Fruit fly (Drosophila melanogaster) whole organism, pupa: ENCODE data around the gene CG14196.

Source experiments
- CG10348 ChIP-seq: fragments of 200-800 bp; sonication (Bioruptor generic); IDR thresholded peaks from 2 replicates; pipeline ENCODE4 v1.3.6; 2022; ENCODE audit warnings: missing biosample characterization, missing genetic modification characterization
- CG12605 ChIP-seq: fragments of 200-800 bp; sonication (Bioruptor generic); IDR thresholded peaks from 2 replicates; pipeline ENCODE4 v1.3.6; 2022; ENCODE audit warnings: missing biosample characterization, missing genetic modification characterization
- CG13204 ChIP-seq: fragments of 200-800 bp; sonication (Bioruptor generic); optimal IDR thresholded peaks from 2 replicates; lab custom pipeline; 2018; ENCODE audit warnings: missing biosample characterization, mild to moderate bottlenecking, missing genetic modification characterization, moderate library complexity
- CG14655 ChIP-seq: fragments of 200-800 bp; sonication (Bioruptor generic); optimal IDR thresholded peaks from 3 replicates; lab custom pipeline; 2017; ENCODE audit warnings: mild to moderate bottlenecking, missing biosample characterization, missing genetic modification reagents, missing genetic modification characterization
- CG15710 ChIP-seq: fragments of 200-800 bp; sonication (Bioruptor generic); optimal IDR thresholded peaks from 2 replicates; lab custom pipeline; 2018; ENCODE audit warnings: missing biosample characterization, mild to moderate bottlenecking, missing genetic modification characterization, moderate library complexity
- CG17806 ChIP-seq: fragments of 200-800 bp; sonication (Bioruptor generic); optimal IDR thresholded peaks from 2 replicates; lab custom pipeline; 2018; ENCODE audit warnings: missing biosample characterization, mild to moderate bottlenecking, missing genetic modification characterization, moderate library complexity
- CG32121 ChIP-seq: fragments of 200-800 bp; sonication (Bioruptor generic); IDR thresholded peaks from 2 replicates; pipeline ENCODE4 v1.3.6; 2022; ENCODE audit warnings: missing biosample characterization, missing genetic modification characterization
- CG34367 ChIP-seq: fragments of 200-800 bp; sonication (Bioruptor generic); optimal IDR thresholded peaks from 2 replicates; lab custom pipeline; 2018; ENCODE audit warnings: missing biosample characterization, mild to moderate bottlenecking, missing genetic modification characterization
- CG4496 ChIP-seq: fragments of 200-800 bp; sonication (Bioruptor generic); IDR thresholded peaks from 3 replicates; pipeline ENCODE4 v1.3.6; 2022; ENCODE audit warnings: missing biosample characterization, missing genetic modification characterization
- CG8159 ChIP-seq: fragments of 200-800 bp; sonication (Bioruptor generic); optimal IDR thresholded peaks from 3 replicates; lab custom pipeline; 2018; ENCODE audit warnings: missing biosample characterization, mild to moderate bottlenecking, missing genetic modification characterization, moderate library complexity
- CG8301 ChIP-seq: fragments of 200-800 bp; sonication (Bioruptor generic); optimal IDR thresholded peaks from 2 replicates; lab custom pipeline; 2018; ENCODE audit warnings: missing biosample characterization, mild to moderate bottlenecking, missing genetic modification characterization
- CG9948 ChIP-seq: fragments of 200-800 bp; sonication (Bioruptor generic); optimal IDR thresholded peaks from 2 replicates; lab custom pipeline; 2018; ENCODE audit warnings: missing biosample characterization, mild to moderate bottlenecking, missing genetic modification characterization, moderate library complexity
- D1 ChIP-seq: fragments of 200-800 bp; sonication (Bioruptor generic); optimal IDR thresholded peaks from 2 replicates; lab custom pipeline; 2018; ENCODE audit warnings: missing biosample characterization, mild to moderate bottlenecking, missing genetic modification characterization, moderate library complexity
- EcR ChIP-seq: fragments of 200-800 bp; sonication (Bioruptor generic); optimal IDR thresholded peaks from 3 replicates; lab custom pipeline; 2019; ENCODE audit warnings: missing biosample characterization, missing genetic modification characterization, mild to moderate bottlenecking, moderate library complexity, missing genetic modification reagents
- Ets98B ChIP-seq: fragments of 200-800 bp; sonication (Bioruptor generic); IDR thresholded peaks from 2 replicates; pipeline ENCODE4 v1.3.6; 2022; ENCODE audit warnings: missing biosample characterization, missing genetic modification characterization
- Pif1A ChIP-seq: fragments of 200-800 bp; sonication (Bioruptor generic); optimal IDR thresholded peaks from 3 replicates; lab custom pipeline; 2016; ENCODE audit warnings: missing biosample characterization, missing genetic modification characterization
- Pif1B ChIP-seq: fragments of 200-800 bp; sonication (Bioruptor generic); optimal IDR thresholded peaks from 3 replicates; lab custom pipeline; 2016; ENCODE audit warnings: missing biosample characterization, missing genetic modification characterization
- Snoo ChIP-seq: fragments of 200-800 bp; sonication (Bioruptor generic); optimal IDR thresholded peaks from 3 replicates; lab custom pipeline; 2017; ENCODE audit warnings: missing biosample characterization, mild to moderate bottlenecking, missing genetic modification characterization, inconsistent platforms
- fd96Ca ChIP-seq: fragments of 200-800 bp; sonication (Bioruptor generic); IDR thresholded peaks from 3 replicates; pipeline ENCODE4 v1.3.6; 2022; ENCODE audit warnings: missing biosample characterization, missing genetic modification characterization
- gl ChIP-seq: fragments of 200-800 bp; sonication (Bioruptor generic); optimal IDR thresholded peaks from 2 replicates; lab custom pipeline; 2018; ENCODE audit warnings: missing biosample characterization, mild to moderate bottlenecking, missing genetic modification characterization
- rn ChIP-seq: fragments of 200-800 bp; sonication (Bioruptor generic); IDR thresholded peaks from 2 replicates; pipeline ENCODE4 v1.3.6; 2022; ENCODE audit warnings: missing biosample characterization, missing genetic modification characterization

The CG14196 gene

dm6 chrX:19259802-19260695 lies 18.4 kb upstream of the CG14196 start:
- TF ChIP-seq CG17806 (tag; lab: Kevin White, UChicago) (no peak), CG13204 (no peak), CG9948 (tag; lab: Kevin White, UChicago) (no peak), CG8301 (tag; lab: Kevin White, UChicago) (no peak), CG34367 (tag; lab: Kevin White, UChicago) (no peak), Pif1A (GFP tag; lab: Kevin White, UChicago) (no peak), EcR (no peak), rn (GFP tag; lab: Robert Waterston, UW) (no peak), gl (tag; lab: Kevin White, UChicago) (no peak), Snoo (no peak), Ets98B (no peak), CG32121 (GFP tag; lab: Robert Waterston, UW) (no peak)

dm6 chrX:19250151-19250550 lies 8.5 kb upstream of the CG14196 start:
- TF ChIP-seq CG34367 (tag; lab: Kevin White, UChicago): no peak
- TF ChIP-seq fd96Ca: no peak
- TF ChIP-seq CG4496 (GFP tag; lab: Robert Waterston, UW): no peak
- TF ChIP-seq CG10348 (GFP tag; lab: Robert Waterston, UW): no peak
- no peak for TF ChIP-seq CG17806 (tag; lab: Kevin White, UChicago)
- TF ChIP-seq CG12605 (GFP tag; lab: Robert Waterston, UW): no peak
- TF ChIP-seq CG14655: no peak
- no peak for TF ChIP-seq rn (GFP tag; lab: Robert Waterston, UW)
- no peak for TF ChIP-seq Snoo
- TF ChIP-seq CG8301 (tag; lab: Kevin White, UChicago): no peak
- TF ChIP-seq Pif1B (GFP tag; lab: Kevin White, UChicago): no peak
- no peak for TF ChIP-seq EcR
- TF ChIP-seq CG8159 (tag; lab: Kevin White, UChicago): no peak
- TF ChIP-seq D1 (tag; lab: Kevin White, UChicago): no peak

- TF ChIP-seq CG4496 (GFP tag; lab: Robert Waterston, UW): no peak
- TF ChIP-seq Ets98B: no peak
- TF ChIP-seq EcR: no peak
- TF ChIP-seq CG15710 (tag; lab: Kevin White, UChicago): no peak
- no peak for TF ChIP-seq rn (GFP tag; lab: Robert Waterston, UW)
- TF ChIP-seq CG12605 (GFP tag; lab: Robert Waterston, UW): no peak
- no peak for TF ChIP-seq fd96Ca
- TF ChIP-seq CG8301 (tag; lab: Kevin White, UChicago): no peak
- no peak for TF ChIP-seq CG9948 (tag; lab: Kevin White, UChicago)
- TF ChIP-seq CG14655: no peak
- TF ChIP-seq CG13204: no peak
- TF ChIP-seq Pif1B (GFP tag; lab: Kevin White, UChicago): no peak
- TF ChIP-seq gl (tag; lab: Kevin White, UChicago): no peak
- TF ChIP-seq CG8159 (tag; lab: Kevin White, UChicago): no peak
- TF ChIP-seq Snoo: no peak
These were observed 7.7 kb upstream of the CG14196 start for dm6 chrX:19249339-19249738.

dm6 chrX:19248426-19249217 lies 7.0 kb upstream of the CG14196 start, which contains the start of gene Hs3st-B:
Hs3st-B (plus strand) TSS chrX:19248639.
- TF ChIP-seq CG4496 (GFP tag; lab: Robert Waterston, UW) (peak; percentile 52; the same call in 1 of the 3 replicates), Snoo (no peak), CG13204 (peak; percentile 86), gl (tag; lab: Kevin White, UChicago) (no peak), CG9948 (tag; lab: Kevin White, UChicago) (no peak), CG10348 (GFP tag; lab: Robert Waterston, UW) (no peak)

dm6 chrX:19247200-19248052 lies 5.8 kb upstream of the CG14196 start, which contains the start of gene CG7992:
CG7992 (minus strand) TSS chrX:19247250.
- TF ChIP-seq CG4496 (GFP tag; lab: Robert Waterston, UW): 0 out of 3 replicates have a peak, but pooled peaks have one; percentile 39
- TF ChIP-seq EcR: no peak
- TF ChIP-seq CG8159 (tag; lab: Kevin White, UChicago): peak; percentile 40
- TF ChIP-seq CG13204: no peak
- TF ChIP-seq CG15710 (tag; lab: Kevin White, UChicago): no peak
